Worm (Caenorhabditis elegans) whole organism, mixed stage, embryonic: ENCODE results near the gene lect-2.

Experiments
- bed-3 ChIP-seq: fragments of 200-800 bp; sonication (Bioruptor generic); optimal IDR thresholded peaks from 3 replicates; lab custom pipeline; 2018; ENCODE audit warnings: mild to moderate bottlenecking, missing genetic modification characterization, moderate library complexity, missing compliant biosample characterization
- elt-3 ChIP-seq: fragments of 150-350 bp; optimal IDR thresholded peaks from 2 replicates; lab custom pipeline; 2014; ENCODE audit warnings: missing biosample characterization, missing genetic modification characterization
- lin-13 ChIP-seq: fragments of 150-350 bp; optimal IDR thresholded peaks from 2 replicates; lab custom pipeline; 2014; ENCODE audit warnings: missing biosample characterization, missing genetic modification characterization
- lsy-2 ChIP-seq: fragments of 150-350 bp; optimal IDR thresholded peaks from 2 replicates; lab custom pipeline; 2014; ENCODE audit warnings: missing biosample characterization, missing genetic modification characterization
- mab-5 ChIP-seq: fragments of 150-350 bp; optimal IDR thresholded peaks from 2 replicates; lab custom pipeline; 2014; ENCODE audit warnings: missing biosample characterization, missing genetic modification characterization
- nhr-76 ChIP-seq: sonication (generic microtip); optimal IDR thresholded peaks from 2 replicates; lab custom pipeline; 2017; ENCODE audit warnings: missing biosample characterization, missing genetic modification characterization
- pha-4 ChIP-seq: fragments of 150-350 bp; optimal IDR thresholded peaks from 2 replicates; lab custom pipeline; 2018; ENCODE audit warnings: missing biosample characterization, missing genetic modification reagents, missing genetic modification characterization
- snpc-4 ChIP-seq: fragments of 150-350 bp; optimal IDR thresholded peaks from 2 replicates; lab custom pipeline; 2014; ENCODE audit warnings: missing biosample characterization, missing genetic modification characterization
- unc-39 ChIP-seq: fragments of 150-350 bp; optimal IDR thresholded peaks from 2 replicates; lab custom pipeline; 2014; ENCODE audit warnings: missing biosample characterization, missing genetic modification characterization
- unc-62 ChIP-seq: fragments of 150-350 bp; optimal IDR thresholded peaks from 2 replicates; lab custom pipeline; 2014; ENCODE audit warnings: missing biosample characterization, missing genetic modification reagents, missing genetic modification characterization
- ztf-11 ChIP-seq: fragments of 150-350 bp; optimal IDR thresholded peaks from 2 replicates; lab custom pipeline; 2014; ENCODE audit warnings: missing biosample characterization, missing genetic modification characterization

ce11 chrII:5828486-5828885 lies 38.0 kb downstream of the lect-2 start, which contains the start of gene ZK1248.11:
- no peak for TF ChIP-seq unc-62 (GFP tag; lab: Kevin White, UChicago)
- no peak for TF ChIP-seq lin-13 (tag; lab: Kevin White, UChicago)
- TF ChIP-seq ztf-11, result no peak
- no peak for TF ChIP-seq unc-39 (tag; lab: Kevin White, UChicago)
- TF ChIP-seq lsy-2 (tag; lab: Kevin White, UChicago), result no peak
- TF ChIP-seq elt-3 (tag; lab: Kevin White, UChicago), result no peak
- no peak for TF ChIP-seq pha-4 (tag; lab: Kevin White, UChicago)
- no peak for TF ChIP-seq mab-5 (tag; lab: Kevin White, UChicago)
- TF ChIP-seq bed-3, result no peak
- no peak for TF ChIP-seq nhr-76 (tag; lab: Kevin White, UChicago)
- no peak for TF ChIP-seq snpc-4 (tag; lab: Kevin White, UChicago)
